Worm (Caenorhabditis elegans) whole organism, midembryonic: ENCODE measurements around the gene abu-1.

ENCODE experiments used
- T22C8.4 ChIP-seq: fragments of 200-800 bp; sonication (Bioruptor generic); IDR thresholded peaks from 2 replicates; pipeline ENCODE4 v1.3.6; 2022; ENCODE audit warnings: missing genetic modification characterization, missing compliant biosample characterization
- cog-1 ChIP-seq: sonication (generic microtip); optimal IDR thresholded peaks from 2 replicates; lab custom pipeline; 2016; ENCODE audit warnings: missing genetic modification characterization, missing compliant biosample characterization
- flt-1 ChIP-seq: fragments of 200-800 bp; sonication (Bioruptor generic); IDR thresholded peaks from 2 replicates; pipeline ENCODE4 v1.3.6; 2022; ENCODE audit warnings: missing genetic modification characterization, missing compliant biosample characterization
- klf-2 ChIP-seq: fragments of 200-800 bp; sonication (Bioruptor generic); conservative IDR thresholded peaks from 2 replicates; pipeline ENCODE4 v1.3.6; 2022; ENCODE audit warnings: missing genetic modification reagents, missing genetic modification characterization, missing compliant biosample characterization
- med-1 ChIP-seq: sonication (generic microtip); optimal IDR thresholded peaks from 2 replicates; lab custom pipeline; 2017; ENCODE audit warnings: missing genetic modification characterization, mild to moderate bottlenecking, missing compliant biosample characterization, antibody characterized with exemption, missing genetic modification reagents; ENCODE audit not compliant: insufficient read depth
- ref-1 ChIP-seq: fragments of 200-800 bp; sonication (Bioruptor generic); conservative IDR thresholded peaks from 2 replicates; pipeline ENCODE4 v1.3.6; 2022; ENCODE audit warnings: missing genetic modification reagents, missing genetic modification characterization, missing compliant biosample characterization
- tab-1 ChIP-seq: fragments of 200-800 bp; sonication (Bioruptor generic); IDR thresholded peaks from 2 replicates; pipeline ENCODE4 v1.3.6; 2022; ENCODE audit warnings: missing genetic modification characterization, missing compliant biosample characterization
- ztf-23 ChIP-seq: fragments of 200-800 bp; sonication (Bioruptor generic); IDR thresholded peaks from 2 replicates; pipeline ENCODE4 v1.3.6; 2022; ENCODE audit warnings: missing genetic modification reagents, missing genetic modification characterization, missing compliant biosample characterization
- ztf-29 ChIP-seq: fragments of 200-800 bp; sonication (Bioruptor generic); IDR thresholded peaks from 2 replicates; pipeline ENCODE4 v1.3.6; 2022; ENCODE audit warnings: missing genetic modification reagents, missing genetic modification characterization, missing compliant biosample characterization

Gene abu-1

ce11 chrV:10406313-10406712 lies 24.7 kb upstream of the abu-1 start, which contains the start of gene F15H10.7:
Gene F15H10.7, minus strand, starts transcription at chrV:10406413.
- TF ChIP-seq flt-1 (no peak), ztf-29 (GFP tag; lab: Robert Waterston, UW) (no peak), ref-1 (GFP tag; lab: Robert Waterston, UW) (no peak), med-1 (GFP tag; lab: Kevin White, UChicago) (no peak), klf-2 (GFP tag; lab: Robert Waterston, UW) (no peak), cog-1 (tag; lab: Kevin White, UChicago) (no peak), tab-1 (GFP tag; lab: Robert Waterston, UW) (no peak), T22C8.4 (GFP tag; lab: Robert Waterston, UW) (no peak), ztf-23 (GFP tag; lab: Robert Waterston, UW) (no peak)

DNA sequence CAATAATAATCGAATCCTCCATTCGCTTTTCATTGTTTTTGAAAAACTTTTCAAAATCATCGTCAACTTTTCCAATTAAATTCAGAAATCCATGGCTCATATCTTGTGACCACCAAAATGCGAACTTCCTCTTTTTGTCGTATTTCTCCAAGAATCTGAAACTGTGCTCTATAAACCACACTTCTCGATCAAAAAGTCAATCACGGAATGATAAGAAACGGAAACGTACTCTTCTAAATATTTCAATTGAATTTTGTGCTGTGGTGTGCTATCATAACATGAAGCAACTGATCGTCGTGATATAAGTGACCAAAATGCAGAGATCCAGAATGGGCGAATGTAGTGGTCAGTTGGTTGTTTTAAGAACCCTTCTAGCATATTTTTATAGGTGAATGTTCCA lies 23.1 kb upstream of the abu-1 start:
- TF ChIP-seq ztf-23 (GFP tag; lab: Robert Waterston, UW) (no peak), cog-1 (tag; lab: Kevin White, UChicago) (no peak), med-1 (GFP tag; lab: Kevin White, UChicago) (no peak), ref-1 (GFP tag; lab: Robert Waterston, UW) (no peak), T22C8.4 (GFP tag; lab: Robert Waterston, UW) (no peak), ztf-29 (GFP tag; lab: Robert Waterston, UW) (no peak), klf-2 (GFP tag; lab: Robert Waterston, UW) (no peak), tab-1 (GFP tag; lab: Robert Waterston, UW) (no peak), flt-1 (no peak)

ce11 chrV:10402804-10403203 lies 21.2 kb upstream of the abu-1 start, which contains the start of gene F15H10.8:
Gene F15H10.8, minus strand, starts transcription at chrV:10402904.
- no peak for TF ChIP-seq ztf-23 (GFP tag; lab: Robert Waterston, UW)
- no peak for TF ChIP-seq med-1 (GFP tag; lab: Kevin White, UChicago)
- TF ChIP-seq klf-2 (GFP tag; lab: Robert Waterston, UW), result no peak
- TF ChIP-seq tab-1 (GFP tag; lab: Robert Waterston, UW), result no peak
- no peak for TF ChIP-seq ztf-29 (GFP tag; lab: Robert Waterston, UW)
- no peak for TF ChIP-seq cog-1 (tag; lab: Kevin White, UChicago)
- TF ChIP-seq T22C8.4 (GFP tag; lab: Robert Waterston, UW), result no peak
- TF ChIP-seq flt-1, result no peak
- TF ChIP-seq ref-1 (GFP tag; lab: Robert Waterston, UW), result no peak

ce11 chrV:10399290-10399689 lies 17.7 kb upstream of the abu-1 start:
- TF ChIP-seq flt-1 (no peak), med-1 (GFP tag; lab: Kevin White, UChicago) (no peak), T22C8.4 (GFP tag; lab: Robert Waterston, UW) (no peak), tab-1 (GFP tag; lab: Robert Waterston, UW) (no peak), ztf-29 (GFP tag; lab: Robert Waterston, UW) (no peak), ztf-23 (GFP tag; lab: Robert Waterston, UW) (no peak), cog-1 (tag; lab: Kevin White, UChicago) (no peak), klf-2 (GFP tag; lab: Robert Waterston, UW) (no peak), ref-1 (GFP tag; lab: Robert Waterston, UW) (no peak)

DNA sequence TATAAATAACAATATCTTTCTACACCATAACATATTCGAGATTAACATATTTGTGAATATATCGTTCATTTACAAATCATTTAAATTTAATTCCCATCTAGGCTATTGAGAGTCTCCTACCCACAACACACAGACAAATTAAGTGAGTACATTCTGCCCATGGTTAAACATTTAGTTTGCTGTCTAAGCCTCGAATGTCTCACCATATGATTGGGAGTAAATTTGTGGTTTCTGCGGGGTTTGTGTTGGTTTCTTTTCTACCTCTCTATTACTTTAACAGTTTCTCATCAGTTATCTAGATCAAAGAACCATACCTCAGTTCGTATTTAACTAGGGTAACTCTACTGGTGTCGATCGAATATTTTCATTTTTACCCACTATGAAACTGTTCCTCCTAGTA lies 16.8 kb upstream of the abu-1 start, which contains the start of gene ugt-2:
TSS of gene ugt-2 (plus strand) at position 371 of the 400 bp plus-strand sequence.
- TF ChIP-seq med-1 (GFP tag; lab: Kevin White, UChicago), result no peak
- no peak for TF ChIP-seq T22C8.4 (GFP tag; lab: Robert Waterston, UW)
- no peak for TF ChIP-seq ref-1 (GFP tag; lab: Robert Waterston, UW)
- TF ChIP-seq ztf-23 (GFP tag; lab: Robert Waterston, UW), result no peak
- TF ChIP-seq tab-1 (GFP tag; lab: Robert Waterston, UW), result no peak
- TF ChIP-seq ztf-29 (GFP tag; lab: Robert Waterston, UW), result no peak
- TF ChIP-seq cog-1 (tag; lab: Kevin White, UChicago), result no peak
- no peak for TF ChIP-seq flt-1
- TF ChIP-seq klf-2 (GFP tag; lab: Robert Waterston, UW), result no peak

ce11 chrV:10395173-10395766 lies 13.6 kb upstream of the abu-1 start, which contains the start of the genes col-151 and ugt-1:
Gene col-151, minus strand, starts transcription at chrV:10395223.
Gene ugt-1, plus strand, starts transcription at chrV:10395663.
- no peak for TF ChIP-seq tab-1 (GFP tag; lab: Robert Waterston, UW)
- no peak for TF ChIP-seq med-1 (GFP tag; lab: Kevin White, UChicago)
- no peak for TF ChIP-seq cog-1 (tag; lab: Kevin White, UChicago)
- no peak for TF ChIP-seq ztf-29 (GFP tag; lab: Robert Waterston, UW)
- no peak for TF ChIP-seq klf-2 (GFP tag; lab: Robert Waterston, UW)
- TF ChIP-seq ref-1 (GFP tag; lab: Robert Waterston, UW), result no peak
- TF ChIP-seq flt-1, result no peak
- no peak for TF ChIP-seq ztf-23 (GFP tag; lab: Robert Waterston, UW)
- no peak for TF ChIP-seq T22C8.4 (GFP tag; lab: Robert Waterston, UW)

- TF ChIP-seq ztf-29 (GFP tag; lab: Robert Waterston, UW) (no peak), ztf-23 (GFP tag; lab: Robert Waterston, UW) (no peak), med-1 (GFP tag; lab: Kevin White, UChicago) (no peak), cog-1 (tag; lab: Kevin White, UChicago) (no peak), klf-2 (GFP tag; lab: Robert Waterston, UW) (no peak), T22C8.4 (GFP tag; lab: Robert Waterston, UW) (no peak), tab-1 (GFP tag; lab: Robert Waterston, UW) (no peak), ref-1 (GFP tag; lab: Robert Waterston, UW) (no peak), flt-1 (no peak)
These were observed 12.1 kb upstream of the abu-1 start for ce11 chrV:10393708-10394107.

DNA sequence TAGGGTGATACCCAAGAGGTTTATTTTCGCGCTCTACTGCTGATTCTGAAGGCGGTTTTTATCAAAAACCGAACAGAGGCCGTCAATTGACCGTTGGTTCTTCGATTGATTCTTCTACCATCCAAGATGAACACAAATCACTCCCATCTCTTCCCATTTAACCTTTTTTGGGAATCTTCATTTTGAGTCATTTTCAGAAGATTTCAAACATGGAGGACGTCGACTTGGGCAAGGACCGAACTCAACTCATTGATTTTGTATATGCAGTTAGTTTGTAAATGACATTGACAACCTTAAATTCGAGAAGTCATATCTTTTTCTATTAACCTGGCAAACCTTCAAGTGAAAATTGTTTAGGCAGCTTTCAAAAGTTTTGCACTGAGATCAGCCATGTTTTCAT lies 6.7 kb upstream of the abu-1 start, which contains the start of gene AC3.5:
TSS of gene AC3.5 (plus strand) at position 210 of the 400 bp plus-strand sequence.
- TF ChIP-seq cog-1 (tag; lab: Kevin White, UChicago) (no peak), ztf-23 (GFP tag; lab: Robert Waterston, UW) (no peak), ref-1 (GFP tag; lab: Robert Waterston, UW) (no peak), flt-1 (no peak), tab-1 (GFP tag; lab: Robert Waterston, UW) (no peak), med-1 (GFP tag; lab: Kevin White, UChicago) (no peak), ztf-29 (GFP tag; lab: Robert Waterston, UW) (no peak), T22C8.4 (GFP tag; lab: Robert Waterston, UW) (no peak), klf-2 (GFP tag; lab: Robert Waterston, UW) (no peak)
